Fruit fly (Drosophila melanogaster): ENCODE data around the gene CG13712.

CG13712 gene

DNA sequence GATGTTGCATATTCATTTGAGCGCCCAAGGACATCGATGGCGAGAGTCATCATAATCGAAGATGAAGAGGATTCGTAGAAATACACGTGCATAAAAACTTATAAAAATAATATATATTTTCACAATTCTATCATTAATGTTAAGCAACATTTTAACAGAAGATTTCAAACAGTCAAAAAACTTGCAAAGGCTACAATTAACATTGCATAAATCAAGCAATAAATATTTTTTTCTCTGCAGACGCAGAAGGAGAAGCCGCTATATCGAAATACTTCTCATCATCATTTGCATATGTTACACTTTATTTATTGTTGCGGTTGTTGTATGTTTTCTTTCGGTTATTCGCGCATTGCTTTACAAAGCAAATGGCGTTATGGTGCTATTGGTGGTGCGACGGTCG is 7.7 kb downstream of the CG13712 start:
- TF ChIP-seq CG17801 (GFP tag; optimal IDR thresholded peaks at IDR 0.05; ENCODE audit: partially characterized antibody) = no peak

DNA sequence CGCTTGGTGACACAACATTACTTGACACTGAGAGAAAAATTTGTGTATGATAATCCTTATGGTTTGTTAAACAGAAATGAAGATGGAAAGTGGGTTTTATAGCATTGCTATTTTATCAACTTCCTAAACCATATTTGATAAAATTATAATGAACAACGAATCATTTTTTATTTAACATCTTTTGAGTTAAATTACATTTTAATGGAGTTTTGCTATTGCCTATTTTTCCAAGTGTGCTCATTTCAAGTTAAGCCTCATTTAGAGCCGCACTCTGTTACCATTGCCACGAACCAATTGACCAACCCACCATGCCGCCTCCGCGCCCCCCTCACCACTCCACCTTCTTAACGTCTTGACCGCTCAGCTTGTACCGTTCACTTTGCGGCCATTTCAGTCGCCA is 9.6 kb downstream of the CG13712 start:
- TF ChIP-seq CG17801 (GFP tag; optimal IDR thresholded peaks at IDR 0.05; ENCODE audit: partially characterized antibody) = no peak

DNA sequence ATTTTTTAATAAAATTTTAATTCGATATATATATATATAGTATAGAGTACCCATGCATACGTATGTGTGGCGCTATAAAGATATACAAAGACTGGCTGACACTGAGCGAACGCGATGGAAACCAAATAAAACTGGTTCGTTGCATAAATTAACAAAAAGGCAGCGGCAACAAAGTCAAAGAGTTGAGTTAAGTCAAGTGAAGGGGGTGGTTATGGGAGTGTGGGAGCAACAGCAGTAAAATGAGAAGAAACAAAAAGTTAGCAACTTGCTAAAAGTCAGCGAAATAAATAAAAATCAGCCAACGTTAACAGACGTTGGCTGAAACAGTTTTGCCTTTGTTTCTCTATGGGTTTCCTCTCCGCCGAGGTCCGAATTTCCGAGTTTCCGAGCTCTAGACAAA is 11.2 kb downstream of the CG13712 start:
- TF ChIP-seq CG17801 (GFP tag; optimal IDR thresholded peaks at IDR 0.05; ENCODE audit: partially characterized antibody) = no peak

DNA sequence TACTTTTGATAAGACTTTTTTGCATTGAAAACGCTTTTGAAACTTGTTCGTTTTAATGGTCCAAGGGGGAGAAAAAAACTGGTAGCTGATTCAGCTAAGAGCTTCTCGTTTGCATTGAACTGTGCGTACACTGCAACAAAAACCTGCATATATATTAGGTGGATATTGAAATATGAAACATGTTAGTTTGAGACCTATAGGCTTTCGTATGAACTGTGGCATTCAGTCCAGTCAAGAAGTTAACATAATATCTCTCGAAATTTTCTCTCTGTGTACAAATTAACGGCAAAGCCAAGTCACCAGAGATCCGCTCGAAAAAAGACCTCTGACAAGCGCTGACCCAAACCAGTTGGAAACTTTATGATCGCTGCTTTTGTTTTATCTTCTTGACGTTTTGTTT is 11.7 kb downstream of the CG13712 start:
- TF ChIP-seq CG17801 (GFP tag; optimal IDR thresholded peaks at IDR 0.05; ENCODE audit: partially characterized antibody) = no peak

DNA sequence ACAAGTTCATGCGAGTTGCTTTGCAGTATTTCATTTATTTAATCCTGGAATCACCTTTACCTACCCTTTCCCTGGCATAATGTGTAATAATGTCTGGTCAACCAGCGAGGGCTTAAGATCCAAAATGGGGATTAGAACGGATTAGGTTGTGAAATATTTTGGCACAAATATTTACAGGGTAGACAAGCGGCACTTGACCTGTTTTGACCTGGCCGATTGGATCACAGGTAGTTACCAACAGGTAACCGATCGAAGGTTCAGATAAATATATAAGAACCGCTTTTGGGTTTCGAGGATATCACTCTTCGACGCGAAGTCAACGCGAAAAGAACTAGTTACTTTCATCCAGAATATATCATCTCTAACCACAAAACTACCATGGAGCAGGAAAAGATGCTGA is 12.4 kb downstream of the CG13712 start, which contains the start of gene CG13713:
Gene CG13713, plus strand, starts transcription at position 301 of the 400 bp plus-strand sequence.
- no peak for TF ChIP-seq CG17801 (GFP tag; optimal IDR thresholded peaks at IDR 0.05; ENCODE audit: partially characterized antibody)

DNA sequence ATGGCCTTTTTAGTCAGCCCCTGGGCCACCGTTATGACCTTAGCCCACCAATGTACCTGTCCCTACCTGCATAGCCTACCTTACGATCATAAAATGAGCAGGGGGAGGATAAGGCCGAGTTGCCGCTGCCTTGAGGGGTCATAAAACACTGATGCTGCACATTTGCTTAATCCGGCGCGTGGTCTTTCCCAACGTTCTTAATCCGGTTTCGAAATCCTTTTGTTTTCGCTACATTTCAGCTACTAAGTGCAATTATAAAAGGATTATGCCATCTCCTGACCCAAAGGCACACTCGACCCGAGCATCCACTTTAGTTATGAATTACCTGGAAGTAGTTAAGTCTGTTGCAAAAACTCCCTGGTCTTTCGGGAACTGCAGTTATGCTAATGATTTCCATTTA is 13.3 kb downstream of the CG13712 start:
- no peak for TF ChIP-seq CG17801 (GFP tag; optimal IDR thresholded peaks at IDR 0.05; ENCODE audit: partially characterized antibody)

DNA sequence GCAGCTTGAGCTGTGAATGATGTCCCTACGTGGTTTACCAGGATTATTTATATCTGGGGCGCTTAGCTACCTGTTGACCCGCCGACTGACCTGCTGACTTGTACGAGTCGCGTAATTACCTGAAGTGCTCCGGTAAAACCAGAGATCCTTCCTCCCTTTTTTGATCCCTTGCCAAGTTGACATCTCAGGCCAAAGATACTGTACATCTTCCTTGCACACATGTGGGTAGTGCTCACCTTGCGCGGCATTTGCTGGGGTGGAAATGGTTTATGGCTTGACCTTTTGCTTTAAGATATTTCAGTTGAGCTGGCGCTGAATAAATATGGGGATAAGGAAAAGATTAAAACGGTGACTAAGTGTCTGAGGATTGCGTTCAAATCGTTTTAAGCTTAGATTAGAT is 14.9 kb downstream of the CG13712 start, which contains the start of gene CG15876:
Gene CG15876, minus strand, starts transcription at position 23 of the 400 bp plus-strand sequence.
- TF ChIP-seq CG17801 (GFP tag; optimal IDR thresholded peaks at IDR 0.05; ENCODE audit: partially characterized antibody) = no peak

DNA sequence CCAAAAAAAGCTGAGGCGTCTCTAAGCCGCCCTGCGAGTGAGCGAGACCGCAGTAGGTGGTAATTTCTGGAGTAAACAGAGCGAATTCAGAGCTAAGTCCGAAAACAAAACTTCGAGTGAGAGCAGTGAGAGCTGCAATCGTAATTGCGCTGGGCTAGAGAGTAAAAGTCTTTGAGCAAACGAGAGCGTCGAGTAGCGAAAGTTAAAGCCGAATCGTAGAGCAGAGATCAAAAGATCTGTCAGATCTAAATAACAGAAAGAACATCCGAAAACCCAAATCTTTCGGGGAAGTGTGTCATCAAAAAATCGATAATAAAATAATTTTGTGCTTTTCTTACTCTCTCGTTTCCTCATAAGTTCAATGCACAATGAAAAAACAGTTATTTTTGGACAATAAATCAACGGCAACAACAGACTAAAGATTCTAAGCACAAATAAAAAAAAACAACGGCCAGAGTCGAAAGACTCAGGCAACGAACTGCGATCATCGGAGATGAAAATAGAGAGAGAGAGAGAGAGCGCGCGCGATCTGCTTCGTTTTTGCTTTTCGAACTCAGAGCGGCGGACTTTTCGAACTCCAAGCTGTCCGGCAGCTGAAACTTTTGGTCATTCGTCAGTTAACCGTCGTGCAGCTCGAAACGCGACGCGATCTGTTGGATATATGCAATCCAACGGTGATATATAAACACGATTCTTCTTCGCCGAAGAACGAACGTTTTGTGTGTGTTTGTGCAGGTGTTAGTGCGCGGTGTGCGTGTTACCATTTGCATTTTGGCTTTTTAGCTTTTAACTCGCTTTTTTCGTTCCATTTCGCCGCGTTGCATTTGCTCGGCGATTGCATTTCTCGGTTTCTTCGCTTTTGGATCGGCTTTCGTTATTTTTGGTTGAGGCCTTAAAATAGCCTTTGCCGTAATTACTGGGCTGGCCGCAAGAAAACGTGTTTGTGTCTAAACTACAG is 17.2 kb downstream of the CG13712 start, which contains the start of gene RhoGEF64C:
Gene RhoGEF64C, plus strand, starts transcription at position 607 of the 958 bp plus-strand sequence.
- TF ChIP-seq CG17801 (GFP tag; optimal IDR thresholded peaks at IDR 0.05; ENCODE audit: partially characterized antibody) = no peak

DNA sequence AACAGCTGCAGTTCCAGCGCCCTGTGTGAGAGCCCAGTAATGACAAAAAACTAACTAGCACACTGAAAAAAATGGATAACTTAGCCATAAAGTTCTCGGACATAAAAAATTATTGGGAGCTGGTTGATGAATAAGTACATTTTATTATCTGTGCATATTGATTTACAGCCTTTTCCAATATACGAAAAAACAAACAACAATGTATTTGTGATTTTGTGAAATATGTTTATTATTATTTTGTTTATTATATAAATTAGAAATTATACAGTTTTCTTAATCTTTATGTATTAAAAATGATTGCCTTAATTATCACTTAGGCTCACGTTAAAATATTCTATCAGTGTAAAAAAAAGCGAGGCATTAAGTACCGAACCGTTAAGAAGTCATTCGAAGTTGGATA is 17.9 kb downstream of the CG13712 start:
- no peak for TF ChIP-seq CG17801 (GFP tag; optimal IDR thresholded peaks at IDR 0.05; ENCODE audit: partially characterized antibody)

DNA sequence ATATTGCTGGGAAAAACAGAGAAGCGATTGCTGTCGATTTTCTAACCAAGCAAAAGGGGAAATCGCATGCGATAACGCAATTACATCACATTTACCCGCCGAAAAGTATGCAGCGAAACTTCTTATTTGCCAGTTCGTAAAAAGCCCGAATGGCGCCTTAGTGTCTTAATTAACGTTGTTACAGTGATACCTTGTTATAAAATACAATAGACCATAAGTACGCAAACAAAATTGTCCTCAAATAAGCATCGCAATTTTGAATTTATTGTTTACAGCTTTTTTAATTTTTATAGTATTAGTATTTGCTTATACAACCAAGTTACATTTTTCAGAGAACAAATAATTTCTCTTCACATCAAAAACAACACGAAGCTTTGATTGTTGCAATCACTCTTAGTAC is 19.0 kb downstream of the CG13712 start:
- TF ChIP-seq CG17801 (GFP tag; optimal IDR thresholded peaks at IDR 0.05; ENCODE audit: partially characterized antibody) = no peak

DNA sequence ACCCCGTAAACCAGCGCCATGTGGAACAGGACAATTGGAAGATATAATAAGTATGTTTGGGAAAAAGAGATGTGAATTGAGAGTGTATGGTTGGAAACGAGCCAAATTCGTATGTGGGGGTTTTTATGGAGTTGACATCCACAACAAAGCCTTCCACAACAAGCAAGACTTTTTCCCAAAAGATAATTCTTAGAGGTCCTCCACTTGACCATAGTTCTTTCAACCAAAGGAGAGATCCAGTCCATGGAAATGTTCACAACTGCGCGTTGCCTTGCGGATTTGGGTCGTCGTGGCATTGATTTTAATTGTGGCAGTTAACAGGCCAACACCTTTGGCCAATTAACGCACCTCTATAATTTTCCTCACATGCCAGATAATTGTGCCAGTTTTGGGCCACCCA is 19.7 kb downstream of the CG13712 start, which contains the start of gene CG18418:
Gene CG18418, minus strand, starts transcription at position 101 of the 400 bp plus-strand sequence.
- no peak for TF ChIP-seq CG17801 (GFP tag; optimal IDR thresholded peaks at IDR 0.05; ENCODE audit: partially characterized antibody)

DNA sequence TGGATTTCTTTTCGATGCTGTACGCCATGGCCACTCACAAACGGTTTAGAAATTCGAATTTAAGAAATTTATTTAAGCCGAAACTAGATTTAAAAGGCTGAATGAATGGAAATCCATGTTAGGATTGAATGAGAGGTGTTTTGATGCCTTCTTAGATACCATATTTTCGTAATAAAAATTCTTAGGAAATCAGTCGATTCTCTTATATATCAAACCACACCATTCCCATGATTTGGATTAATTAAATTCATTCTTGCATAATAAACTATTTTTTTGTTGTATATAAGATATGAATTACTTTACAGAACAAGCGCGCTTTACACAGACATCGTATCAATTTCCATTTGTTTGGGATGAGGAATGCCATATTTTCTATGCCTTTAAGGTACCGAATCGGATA is 21.0 kb downstream of the CG13712 start, which contains the start of gene CG7514:
Gene CG7514, minus strand, starts transcription at position 101 of the 400 bp plus-strand sequence.
- no peak for TF ChIP-seq CG17801 (GFP tag; optimal IDR thresholded peaks at IDR 0.05; ENCODE audit: partially characterized antibody)

DNA sequence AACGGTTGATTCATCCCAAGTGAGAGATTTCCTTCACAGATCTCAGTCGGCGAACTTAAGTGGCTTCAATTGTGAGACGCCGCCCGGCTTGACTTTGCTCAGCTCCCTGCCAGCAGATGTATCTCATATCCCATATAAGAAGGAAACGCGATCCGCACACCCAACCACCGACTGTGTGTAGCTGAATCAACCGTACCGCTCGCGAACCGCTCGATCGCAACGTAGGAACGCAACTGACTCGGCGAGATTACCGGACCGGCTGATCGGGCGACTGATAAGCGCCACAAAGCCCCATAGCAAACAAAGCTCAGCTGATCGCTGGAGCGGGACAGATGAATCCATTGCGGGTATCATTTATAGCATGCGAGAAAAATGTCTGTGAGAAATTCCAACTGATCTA is 22.6 kb downstream of the CG13712 start, which contains the start of gene axo:
Gene axo, minus strand, starts transcription at position 185 of the 400 bp plus-strand sequence.
- no peak for TF ChIP-seq CG17801 (GFP tag; optimal IDR thresholded peaks at IDR 0.05; ENCODE audit: partially characterized antibody)

DNA sequence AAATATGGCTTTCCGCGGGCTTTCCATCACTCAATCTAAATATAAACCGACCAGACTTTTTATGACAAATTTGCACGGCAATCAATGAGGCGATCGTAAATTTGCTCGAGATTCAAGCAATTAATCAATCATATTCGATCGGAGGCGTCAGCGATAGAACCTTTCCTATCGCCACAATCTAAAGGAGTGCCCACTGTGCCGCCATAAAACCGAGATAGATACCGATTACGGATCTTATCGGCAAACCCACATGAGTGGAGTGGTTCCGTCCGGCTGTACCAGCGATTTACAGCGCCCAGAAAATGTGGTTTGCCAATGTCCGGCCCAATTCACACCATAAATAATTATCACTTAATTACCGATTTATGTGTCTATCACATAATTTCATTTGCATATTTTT is 23.1 kb downstream of the CG13712 start:
- TF ChIP-seq CG17801 (GFP tag; optimal IDR thresholded peaks at IDR 0.05; ENCODE audit: partially characterized antibody) = no peak

DNA sequence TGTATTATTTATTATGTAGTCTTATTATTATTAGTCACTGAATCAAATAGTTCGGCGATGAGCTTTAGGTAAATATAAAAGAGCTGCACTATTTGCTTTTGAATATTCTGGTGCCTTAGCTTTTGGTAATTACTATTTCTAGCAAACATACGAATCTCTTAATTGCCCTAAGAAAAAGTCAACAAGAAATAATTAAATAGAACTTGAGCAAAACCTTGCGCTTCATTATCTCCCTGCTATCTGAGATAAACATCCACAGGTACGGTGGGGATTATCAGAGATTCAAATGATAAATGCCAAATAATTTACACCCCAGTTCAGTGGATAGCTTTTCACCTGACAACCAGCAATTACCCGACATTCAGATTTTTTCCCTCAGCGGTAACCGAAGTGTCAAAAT is 23.6 kb downstream of the CG13712 start:
- TF ChIP-seq CG17801 (GFP tag; optimal IDR thresholded peaks at IDR 0.05; ENCODE audit: partially characterized antibody) = no peak
